Worm (Caenorhabditis elegans) whole organism, L1 larva: Measurements from ENCODE around the gene math-19.

Experiments
- aly-2 ChIP-seq: fragments of 150-350 bp; optimal IDR thresholded peaks from 2 replicates; lab custom pipeline; 2014; ENCODE audit warnings: missing biosample characterization, missing genetic modification characterization
- blmp-1 ChIP-seq: fragments of 150-350 bp; optimal IDR thresholded peaks from 2 replicates; lab custom pipeline; 2014; ENCODE audit warnings: missing biosample characterization, missing genetic modification characterization
- elt-2 ChIP-seq: sonication (generic microtip); optimal IDR thresholded peaks from 2 replicates; lab custom pipeline; 2016; ENCODE audit warnings: missing genetic modification characterization, mild to moderate bottlenecking, inconsistent platforms, missing compliant biosample characterization, missing genetic modification reagents
- fos-1 ChIP-seq: fragments of 150-350 bp; optimal IDR thresholded peaks from 2 replicates; lab custom pipeline; 2014; ENCODE audit warnings: missing biosample characterization, missing genetic modification characterization
- lin-13 ChIP-seq: fragments of 150-350 bp; optimal IDR thresholded peaks from 2 replicates; lab custom pipeline; 2014; ENCODE audit warnings: missing biosample characterization, missing genetic modification reagents, missing genetic modification characterization
- mdl-1 ChIP-seq, 2 experiments: fragments of 150-350 bp; optimal IDR thresholded peaks; 2 replicates each; lab custom pipeline; 2014 to 2017; ENCODE audit warnings: missing biosample characterization in 2 of 2, missing genetic modification characterization in 2 of 2, inconsistent platforms in 1 of 2
- snpc-4 ChIP-seq: fragments of 150-350 bp; optimal IDR thresholded peaks from 2 replicates; lab custom pipeline; 2014; ENCODE audit warnings: missing biosample characterization, missing genetic modification characterization
- unc-130 ChIP-seq: fragments of 150-350 bp; optimal IDR thresholded peaks from 2 replicates; lab custom pipeline; 2017; ENCODE audit warnings: missing biosample characterization, missing genetic modification characterization, inconsistent platforms
- zag-1 ChIP-seq: fragments of 150-350 bp; optimal IDR thresholded peaks from 2 replicates; lab custom pipeline; 2014; ENCODE audit warnings: missing biosample characterization, missing genetic modification characterization

DNA sequence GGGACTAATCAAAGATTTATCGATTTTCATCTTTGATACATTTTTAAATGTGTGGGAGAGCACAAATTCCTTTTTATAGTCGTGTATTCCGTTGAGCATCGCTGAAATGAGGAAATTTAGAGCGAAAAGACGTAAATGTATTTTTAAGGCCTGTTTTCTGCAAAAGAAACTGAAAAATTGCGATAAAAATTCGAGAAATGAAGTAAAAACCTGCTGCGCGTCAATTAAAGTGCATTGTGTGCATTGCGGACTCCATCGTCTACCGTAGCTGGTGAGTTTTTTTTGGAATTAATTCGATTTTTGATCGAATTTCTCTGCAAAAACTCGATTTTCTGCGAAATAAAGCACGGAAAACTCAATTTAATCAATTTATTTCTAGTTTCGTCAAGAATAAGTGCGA is 40.6 kb downstream of the math-19 start, which contains the start of gene bath-19:
- TF ChIP-seq snpc-4 (tag; lab: Kevin White, UChicago) (no peak), fos-1 (tag; lab: Kevin White, UChicago) (no peak), aly-2 (no peak), elt-2 (no peak), mdl-1 (tag; optimal IDR thresholded peaks at IDR 0.05; lab: Kevin White, UChicago) (no peak), lin-13 (GFP tag; lab: Kevin White, UChicago) (no peak), zag-1 (tag; lab: Kevin White, UChicago) (no peak), unc-130 (tag; lab: Kevin White, UChicago) (no peak), blmp-1 (tag; lab: Kevin White, UChicago) (no peak)
